Fruit fly (Drosophila melanogaster) whole organism, prepupa: ENCODE results near the gene CG45263.

Experiments
- Blimp-1 ChIP-seq: fragments of 200-800 bp; sonication (Bioruptor generic); optimal IDR thresholded peaks from 3 replicates; lab custom pipeline; 2017; ENCODE audit warnings: missing biosample characterization, missing genetic modification characterization, mild to moderate bottlenecking, moderate library complexity, missing genetic modification reagents
- CG10631 ChIP-seq: fragments of 200-800 bp; sonication (Bioruptor generic); optimal IDR thresholded peaks from 2 replicates; lab custom pipeline; 2016; ENCODE audit warnings: missing biosample characterization, missing genetic modification characterization
- CG11902 ChIP-seq: fragments of 200-800 bp; sonication (Bioruptor generic); optimal IDR thresholded peaks from 3 replicates; lab custom pipeline; 2016; ENCODE audit warnings: missing biosample characterization, missing genetic modification characterization
- CG15336 ChIP-seq: fragments of 200-800 bp; sonication (Bioruptor generic); IDR thresholded peaks from 2 replicates; pipeline ENCODE4 v1.3.6; 2022; ENCODE audit warnings: missing biosample characterization, missing genetic modification characterization
- CG1621 ChIP-seq: fragments of 200-800 bp; sonication (Bioruptor generic); optimal IDR thresholded peaks from 3 replicates; lab custom pipeline; 2018; ENCODE audit warnings: missing biosample characterization, mild to moderate bottlenecking, missing genetic modification characterization
- CG16779 ChIP-seq: fragments of 200-800 bp; sonication (Bioruptor generic); optimal IDR thresholded peaks from 3 replicates; lab custom pipeline; 2017; ENCODE audit warnings: missing biosample characterization, mild to moderate bottlenecking, missing genetic modification characterization
- CG31627 ChIP-seq: fragments of 200-800 bp; sonication (Bioruptor generic); optimal IDR thresholded peaks from 3 replicates; lab custom pipeline; 2016; ENCODE audit warnings: missing biosample characterization, missing genetic modification characterization
- CG4318 ChIP-seq: fragments of 200-800 bp; sonication (Bioruptor generic); optimal IDR thresholded peaks from 3 replicates; lab custom pipeline; 2017; ENCODE audit warnings: missing biosample characterization, mild to moderate bottlenecking, missing genetic modification characterization
- CG6163 ChIP-seq: fragments of 200-800 bp; sonication (Bioruptor generic); IDR thresholded peaks from 3 replicates; pipeline ENCODE4 v1.3.6; 2022; ENCODE audit warnings: missing biosample characterization, missing genetic modification characterization
- CG6808 ChIP-seq: fragments of 200-800 bp; sonication (Bioruptor generic); optimal IDR thresholded peaks from 3 replicates; lab custom pipeline; 2017; ENCODE audit warnings: missing biosample characterization, missing genetic modification characterization, mild to moderate bottlenecking, moderate library complexity, missing genetic modification reagents
- CG6854 ChIP-seq: fragments of 200-800 bp; sonication (Bioruptor generic); optimal IDR thresholded peaks from 2 replicates; lab custom pipeline; 2017; ENCODE audit warnings: missing biosample characterization, mild to moderate bottlenecking, missing genetic modification characterization
- CG7368 ChIP-seq: fragments of 200-800 bp; sonication (Bioruptor generic); optimal IDR thresholded peaks from 3 replicates; lab custom pipeline; 2016; ENCODE audit warnings: missing biosample characterization, missing genetic modification characterization
- CG8119 ChIP-seq: fragments of 200-800 bp; sonication (Bioruptor generic); IDR thresholded peaks from 3 replicates; pipeline ENCODE4 v1.3.6; 2022; ENCODE audit warnings: missing biosample characterization, missing genetic modification characterization
- CG8319 ChIP-seq: fragments of 200-800 bp; sonication (Bioruptor generic); optimal IDR thresholded peaks from 3 replicates; lab custom pipeline; 2016; ENCODE audit warnings: missing biosample characterization, missing genetic modification characterization
- CG8632 ChIP-seq: fragments of 200-800 bp; sonication (Bioruptor generic); optimal IDR thresholded peaks from 3 replicates; lab custom pipeline; 2016; ENCODE audit warnings: missing biosample characterization, missing genetic modification characterization
- Eip75B ChIP-seq: fragments of 200-800 bp; sonication (Bioruptor generic); optimal IDR thresholded peaks from 3 replicates; lab custom pipeline; 2016; ENCODE audit warnings: missing biosample characterization, missing genetic modification characterization
- Eip78C ChIP-seq: fragments of 200-800 bp; sonication (Bioruptor generic); peaks from one replicate; lab custom pipeline; 2016; ENCODE audit warnings: missing biosample characterization, missing genetic modification characterization
- Eip93F ChIP-seq: fragments of 200-800 bp; sonication (Bioruptor generic); optimal IDR thresholded peaks from 2 replicates; lab custom pipeline; 2016; ENCODE audit warnings: missing biosample characterization, mild to moderate bottlenecking, missing genetic modification characterization
- Ets21C ChIP-seq: fragments of 200-800 bp; sonication (Bioruptor generic); optimal IDR thresholded peaks from 3 replicates; lab custom pipeline; 2016; ENCODE audit warnings: missing biosample characterization, missing genetic modification characterization
- Hr38 ChIP-seq: sonication (Bioruptor generic); optimal IDR thresholded peaks from 2 replicates; lab custom pipeline; 2016; ENCODE audit warnings: missing biosample characterization, missing genetic modification characterization
- Hr39 ChIP-seq: fragments of 200-800 bp; sonication (Bioruptor generic); optimal IDR thresholded peaks from 2 replicates; lab custom pipeline; 2016; ENCODE audit warnings: missing biosample characterization, missing genetic modification characterization
- Hr4 ChIP-seq: fragments of 200-800 bp; sonication (Bioruptor generic); optimal IDR thresholded peaks from 3 replicates; lab custom pipeline; 2016; ENCODE audit warnings: missing biosample characterization, missing genetic modification characterization
- Lpt ChIP-seq: fragments of 200-800 bp; sonication (Bioruptor generic); optimal IDR thresholded peaks from 3 replicates; lab custom pipeline; 2016; ENCODE audit warnings: missing biosample characterization, missing genetic modification characterization
- OdsH ChIP-seq: fragments of 200-800 bp; sonication (Bioruptor generic); optimal IDR thresholded peaks from 3 replicates; lab custom pipeline; 2016; ENCODE audit warnings: missing biosample characterization, missing genetic modification characterization
- Smox ChIP-seq: fragments of 200-800 bp; sonication (Bioruptor generic); optimal IDR thresholded peaks from 3 replicates; lab custom pipeline; 2016; ENCODE audit warnings: missing biosample characterization, missing genetic modification characterization
- Sox102F ChIP-seq: fragments of 200-800 bp; sonication (Bioruptor generic); optimal IDR thresholded peaks from 2 replicates; lab custom pipeline; 2016; ENCODE audit warnings: missing biosample characterization, mild to moderate bottlenecking, missing genetic modification characterization
- achi ChIP-seq: fragments of 200-800 bp; sonication (Bioruptor generic); optimal IDR thresholded peaks from 3 replicates; lab custom pipeline; 2016; ENCODE audit warnings: missing biosample characterization, missing genetic modification characterization
- cyc ChIP-seq: fragments of 200-800 bp; sonication (Bioruptor generic); optimal IDR thresholded peaks from 3 replicates; lab custom pipeline; 2016; ENCODE audit warnings: missing biosample characterization, missing genetic modification characterization
- dsx ChIP-seq: fragments of 200-800 bp; optimal IDR thresholded peaks from 3 replicates; lab custom pipeline; 2019; ENCODE audit warnings: missing biosample characterization, mild to moderate bottlenecking, missing genetic modification characterization, moderate library complexity; ENCODE audit not compliant: poor library complexity, severe bottlenecking
- fd59A ChIP-seq: fragments of 200-800 bp; sonication (Bioruptor generic); optimal IDR thresholded peaks from 2 replicates; lab custom pipeline; 2017; ENCODE audit warnings: missing biosample characterization, mild to moderate bottlenecking, missing genetic modification characterization, missing genetic modification reagents
- fd85E ChIP-seq: fragments of 200-800 bp; sonication (Bioruptor generic); optimal IDR thresholded peaks from 3 replicates; lab custom pipeline; 2016; ENCODE audit warnings: missing biosample characterization, missing genetic modification characterization
- fkh ChIP-seq: fragments of 200-800 bp; sonication (Bioruptor generic); optimal IDR thresholded peaks from 3 replicates; lab custom pipeline; 2017; ENCODE audit warnings: missing biosample characterization, mild to moderate bottlenecking, missing genetic modification characterization, moderate library complexity
- net ChIP-seq: fragments of 200-800 bp; sonication (Bioruptor generic); optimal IDR thresholded peaks from 3 replicates; lab custom pipeline; 2016; ENCODE audit warnings: missing biosample characterization, missing genetic modification characterization
- ss ChIP-seq, 2 experiments: fragments of 200-800 bp; sonication (Bioruptor generic); optimal IDR thresholded peaks; 2 replicates in 1 of 2; 3 replicates in 1 of 2; lab custom pipeline; 2017 to 2018; ENCODE audit warnings: mild to moderate bottlenecking in 2 of 2, missing biosample characterization in 2 of 2, missing genetic modification characterization in 2 of 2, moderate library complexity in 1 of 2
- topi ChIP-seq: fragments of 200-800 bp; sonication (Bioruptor generic); optimal IDR thresholded peaks from 3 replicates; lab custom pipeline; 2016; ENCODE audit warnings: missing biosample characterization, missing genetic modification characterization

Gene CG45263

dm6 chr3R:8344174-8344573 lies 133.2 kb downstream of the CG45263 start, which contains the start of gene DppIII:
DppIII (plus strand) TSS chr3R:8344400.
- TF ChIP-seq OdsH, result no peak
- TF ChIP-seq Hr39 (GFP tag; lab: Kevin White, UChicago), result no peak
- no peak for TF ChIP-seq achi (GFP tag; lab: Kevin White, UChicago)
- TF ChIP-seq Blimp-1, result peak; percentile 82
- TF ChIP-seq CG1621, result no peak
- TF ChIP-seq CG8319, result no peak

DNA sequence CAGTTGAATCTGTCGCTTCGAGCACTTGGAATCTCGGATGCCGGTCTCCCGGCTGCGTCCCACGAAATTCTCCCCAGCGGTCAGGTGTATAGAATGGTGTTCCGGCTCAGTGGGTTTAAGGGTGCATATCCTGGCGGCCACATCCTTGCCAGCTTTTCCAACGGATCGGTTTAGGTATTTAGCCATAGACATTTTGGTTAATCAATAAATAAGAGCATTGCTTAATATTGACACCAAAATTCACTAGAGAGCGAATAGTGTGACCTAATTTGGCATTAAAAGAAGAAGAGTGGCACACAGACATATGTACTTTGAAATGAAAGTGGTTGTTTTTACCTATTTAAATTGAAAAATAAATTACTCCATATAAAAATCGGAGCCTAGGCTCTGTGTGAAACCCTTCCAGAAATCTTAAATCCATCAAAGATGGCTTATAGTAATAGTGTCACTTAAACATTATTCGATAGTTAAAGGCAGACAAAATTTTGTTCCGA lies 134.1 kb downstream of the CG45263 start, which contains the start of the genes PNKP and COX7AL:
PNKP (minus strand) TSS at position 266 of the 494 bp plus-strand sequence.
COX7AL (plus strand) TSS at position 419 of the 494 bp plus-strand sequence.
- no peak for TF ChIP-seq CG6808 (GFP tag; lab: Kevin White, UChicago)
- no peak for TF ChIP-seq Smox (GFP tag; lab: Kevin White, UChicago)
- peak; percentile 38 for TF ChIP-seq fkh

DNA sequence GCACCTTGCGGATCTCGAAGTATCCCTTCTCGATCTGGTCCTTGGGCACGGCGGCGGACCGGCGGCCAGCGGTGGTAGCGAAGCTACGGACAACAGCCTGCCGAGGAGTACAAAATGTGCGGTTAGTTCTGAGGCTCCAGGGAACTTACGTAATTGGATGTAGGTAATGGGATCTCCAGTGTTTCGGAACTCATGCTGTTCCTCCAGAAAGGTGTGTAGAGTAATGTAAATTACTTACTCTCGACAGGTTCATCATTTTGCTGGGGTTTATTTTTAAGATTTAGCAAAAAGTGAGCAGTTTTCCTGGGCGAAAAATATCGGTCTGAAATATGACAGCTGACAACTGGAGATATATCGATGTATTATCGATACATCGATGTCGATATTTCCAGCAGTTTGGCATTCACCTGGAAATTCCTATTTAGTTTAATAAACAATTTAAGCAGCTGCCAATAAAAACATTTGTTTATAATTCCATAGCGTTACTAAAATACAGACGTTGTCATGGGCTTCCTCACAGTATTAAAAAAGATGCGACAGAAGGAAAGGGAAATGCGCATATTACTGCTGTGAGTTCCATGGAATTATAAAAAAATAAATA lies 136.6 kb downstream of the CG45263 start, which contains the start of the genes COX7A and Arl2:
COX7A (minus strand) TSS at position 369 of the 601 bp plus-strand sequence.
Arl2 (plus strand) TSS at position 426 of the 601 bp plus-strand sequence.
- TF ChIP-seq Eip78C (GFP tag; lab: Kevin White, UChicago) (peak; percentile 37), fkh (peak; percentile 8), achi (GFP tag; lab: Kevin White, UChicago) (peak; percentile 99), fd59A (no peak), Hr39 (GFP tag; lab: Kevin White, UChicago) (no peak)

- TF ChIP-seq Blimp-1 (no peak), Eip78C (GFP tag; lab: Kevin White, UChicago) (peak; percentile 11)
These were observed 141.3 kb downstream of the CG45263 start for dm6 chr3R:8336012-8336567.

DNA sequence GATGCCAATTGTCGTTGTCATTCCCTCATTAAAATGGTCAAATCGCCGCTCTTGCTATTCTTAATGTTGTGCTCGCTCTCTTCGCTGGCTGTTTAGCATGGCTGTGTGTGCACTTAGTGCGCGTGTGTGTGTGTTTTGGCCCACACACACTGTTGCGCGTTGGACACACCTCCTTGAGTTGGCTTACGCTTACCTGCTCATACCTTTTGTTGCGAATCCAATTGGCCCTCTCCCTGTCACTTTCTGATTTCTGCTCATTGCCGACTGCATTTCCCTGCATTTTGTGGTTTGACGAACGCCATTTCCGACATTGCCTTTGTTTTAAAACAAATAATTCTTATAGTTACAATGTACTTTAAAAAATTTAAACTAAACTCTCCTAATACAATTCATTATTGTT lies 142.4 kb downstream of the CG45263 start:
- TF ChIP-seq Eip78C (GFP tag; lab: Kevin White, UChicago), result peak; percentile 8
- no peak for TF ChIP-seq CG1621

DNA sequence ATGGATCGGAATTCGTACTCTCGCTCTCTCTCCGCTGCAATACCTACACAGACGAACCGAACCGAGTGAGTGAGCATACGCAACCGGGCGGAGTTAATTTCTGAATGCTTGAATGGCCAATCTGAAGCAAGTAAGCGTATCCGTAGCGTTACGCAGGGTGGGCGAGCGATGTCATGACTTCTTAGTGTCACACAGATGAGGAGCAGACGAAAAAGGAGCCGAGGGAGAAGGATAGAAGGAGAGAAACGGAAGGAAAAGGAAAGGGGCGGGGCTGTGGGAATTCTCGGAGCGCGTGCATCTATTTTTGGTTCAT lies 143.0 kb downstream of the CG45263 start:
- TF ChIP-seq OdsH, result no peak
- TF ChIP-seq CG4318, result no peak
- no peak for TF ChIP-seq CG15336 (GFP tag; lab: Robert Waterston, UW)
- TF ChIP-seq CG6163 (GFP tag; lab: Robert Waterston, UW), result no peak
- TF ChIP-seq fkh, result no peak
- TF ChIP-seq CG16779 (tag; lab: Kevin White, UChicago), result no peak
- TF ChIP-seq Hr38, result no peak
- no peak for TF ChIP-seq CG8119 (GFP tag; lab: Robert Waterston, UW)

- TF ChIP-seq CG8632 (GFP tag; lab: Kevin White, UChicago), result peak; percentile 94
- TF ChIP-seq CG6854 (GFP tag; lab: Kevin White, UChicago), result peak; percentile 85
- TF ChIP-seq CG6163 (GFP tag; lab: Robert Waterston, UW), result peak; percentile 88
- peak; percentile 84 for TF ChIP-seq Hr39 (GFP tag; lab: Kevin White, UChicago)
- peak; percentile 24 for TF ChIP-seq Eip93F (GFP tag; lab: Kevin White, UChicago)
- TF ChIP-seq CG6808 (GFP tag; lab: Kevin White, UChicago), result peak; percentile 97
- TF ChIP-seq Sox102F, result peak; percentile 87
- peak; percentile 90 for TF ChIP-seq Smox (GFP tag; lab: Kevin White, UChicago)
- peak; percentile 93 for TF ChIP-seq cyc (GFP tag; lab: Kevin White, UChicago)
- TF ChIP-seq net (GFP tag; lab: Kevin White, UChicago), result peak; percentile 95
- peak; percentile 94 for TF ChIP-seq topi (GFP tag; lab: Kevin White, UChicago)
- TF ChIP-seq Lpt (GFP tag; lab: Kevin White, UChicago), result peak; percentile 96
- peak; percentile 93 for TF ChIP-seq CG7368
- TF ChIP-seq Eip78C (GFP tag; lab: Kevin White, UChicago), result peak; percentile 99
- TF ChIP-seq CG16779 (tag; lab: Kevin White, UChicago), result peak; percentile 91
- peak; percentile 60 for TF ChIP-seq fd85E (GFP tag; lab: Kevin White, UChicago)
- TF ChIP-seq Ets21C (GFP tag; lab: Kevin White, UChicago), result peak; percentile 82
- peak; percentile 97 for TF ChIP-seq CG10631 (GFP tag; lab: Kevin White, UChicago)
- peak; percentile 99 for TF ChIP-seq CG11902 (GFP tag; lab: Kevin White, UChicago)
- peak; percentile 93 to 97 for TF ChIP-seq ss (GFP tag; optimal IDR thresholded peaks at IDR 0.05; lab: Kevin White, UChicago)
- peak; percentile 95 for TF ChIP-seq dsx (GFP tag; lab: Kevin White, UChicago)
- peak; percentile 90 for TF ChIP-seq CG31627
- peak; percentile 90 for TF ChIP-seq Eip75B (GFP tag; lab: Kevin White, UChicago)
- peak; percentile 78 for TF ChIP-seq fkh
- TF ChIP-seq Hr4 (GFP tag; lab: Kevin White, UChicago), result peak; percentile 97
These were observed 143.5 kb downstream of the CG45263 start, which contains the start of gene Poxm for dm6 chr3R:8333768-8334470. Poxm (minus strand) TSS chr3R:8333792.
